Worm (Caenorhabditis elegans) whole organism, early embryonic: ENCODE data around the gene tat-1.

Experiments
- flt-1 ChIP-seq: fragments of 200-800 bp; sonication (Bioruptor generic); IDR thresholded peaks from 2 replicates; pipeline ENCODE4 v1.3.6; 2022; ENCODE audit warnings: missing genetic modification characterization, missing compliant biosample characterization
- hnd-1 ChIP-seq: sonication (generic microtip); optimal IDR thresholded peaks from 2 replicates; lab custom pipeline; 2016; ENCODE audit warnings: missing genetic modification characterization, missing compliant biosample characterization
- pes-1 ChIP-seq: fragments of 200-800 bp; sonication (Bioruptor generic); IDR thresholded peaks from 2 replicates; pipeline ENCODE4 v1.3.6; 2022; ENCODE audit warnings: missing genetic modification reagents, missing genetic modification characterization, missing compliant biosample characterization
- sea-1 ChIP-seq: fragments of 200-800 bp; sonication (Bioruptor generic); conservative IDR thresholded peaks from 2 replicates; pipeline ENCODE4 v1.3.6; 2022; ENCODE audit warnings: missing genetic modification characterization, missing compliant biosample characterization
- tbx-11 ChIP-seq: fragments of 200-800 bp; sonication (Bioruptor generic); IDR thresholded peaks from 2 replicates; pipeline ENCODE4 v1.3.6; 2022; ENCODE audit warnings: missing genetic modification characterization, missing compliant biosample characterization

Gene tat-1

DNA sequence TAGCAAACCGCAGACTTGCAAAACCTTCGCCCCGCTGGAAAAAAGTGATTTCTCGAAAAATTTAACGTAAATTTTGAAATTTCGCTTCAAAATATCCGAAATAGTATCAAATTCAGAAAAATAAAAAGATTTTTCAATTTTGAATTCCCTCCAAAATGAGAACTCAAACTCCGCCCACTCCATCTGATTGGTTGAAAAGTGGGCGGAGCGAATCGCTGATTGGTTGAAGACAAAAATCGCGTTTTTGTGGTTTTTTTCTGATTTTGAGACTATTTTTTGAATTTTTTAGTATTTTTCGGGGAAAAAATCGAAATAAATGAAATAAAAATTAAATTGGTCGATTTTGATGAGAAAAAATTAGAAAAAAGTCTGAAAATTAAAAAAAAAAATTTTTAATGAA, 72.5 kb downstream of the tat-1 start:
- TF ChIP-seq tbx-11 (GFP tag; lab: Robert Waterston, UW): no peak
- TF ChIP-seq sea-1 (GFP tag; lab: Robert Waterston, UW): no peak
- no peak for TF ChIP-seq hnd-1 (tag; lab: Kevin White, UChicago)
- no peak for TF ChIP-seq flt-1 (GFP tag; lab: Robert Waterston, UW)
- TF ChIP-seq pes-1 (GFP tag; lab: Robert Waterston, UW): no peak
